Fruit fly (Drosophila melanogaster): ENCODE data around the gene CG15172.

Gene CG15172

DNA sequence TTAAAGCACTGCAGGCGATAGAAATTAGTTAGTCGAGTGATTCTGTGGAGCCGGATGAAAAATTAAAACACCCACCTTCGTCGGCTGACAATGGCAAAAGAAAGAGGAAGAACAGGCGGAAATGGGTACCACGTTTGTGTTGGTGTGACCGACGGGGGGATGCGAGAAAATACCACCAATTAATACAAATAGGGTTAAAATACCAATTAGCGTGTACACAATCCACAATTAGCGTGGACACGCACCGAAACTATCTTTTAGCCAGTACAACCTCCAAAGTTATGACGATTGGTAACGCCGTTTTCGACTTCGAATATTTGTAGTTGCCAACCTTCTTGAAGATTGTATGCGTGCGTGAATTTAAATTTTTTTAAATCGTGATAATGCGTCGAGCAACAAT, 13.1 kb upstream of the CG15172 start, which contains the start of gene RpL30 (continued):
- peak; percentile 95 for TF ChIP-seq Meics (GFP tag; optimal IDR thresholded peaks at IDR 0.05)
- peak; percentile 98 for TF ChIP-seq lab (GFP tag; optimal IDR thresholded peaks at IDR 0.05)
- peak; percentile 87 for TF ChIP-seq CG6254 (GFP tag; optimal IDR thresholded peaks at IDR 0.05)
- no peak for TF ChIP-seq Lpt (GFP tag; optimal IDR thresholded peaks at IDR 0.05)
- peak; percentile 62 for TF ChIP-seq ind (GFP tag; optimal IDR thresholded peaks at IDR 0.05)
- peak; percentile 43 for TF ChIP-seq wor (GFP tag; IDR thresholded peaks at IDR 0.05)
- TF ChIP-seq CG5245 (GFP tag; optimal IDR thresholded peaks at IDR 0.05): peak; percentile 80
- TF ChIP-seq CG30020 (tag; optimal IDR thresholded peaks at IDR 0.05): peak; percentile 60
- peak; percentile 77 for TF ChIP-seq slou (GFP tag; optimal IDR thresholded peaks at IDR 0.05)
- TF ChIP-seq CG3838 (GFP tag; optimal IDR thresholded peaks at IDR 0.05): peak; percentile 64
- peak; percentile 80 for TF ChIP-seq Awh (GFP tag; IDR thresholded peaks at IDR 0.05)
- TF ChIP-seq ssp (GFP tag; IDR thresholded peaks at IDR 0.05): peak; percentile 76
- peak; percentile 87 for TF ChIP-seq CG2712 (tag; optimal IDR thresholded peaks at IDR 0.05)
- peak; percentile 93 for TF ChIP-seq pb (GFP tag; optimal IDR thresholded peaks at IDR 0.05)
- TF ChIP-seq CG4360 (GFP tag; IDR thresholded peaks at IDR 0.05): peak; percentile 70
- TF ChIP-seq Ravus (GFP tag; IDR thresholded peaks at IDR 0.05): no peak
- 0 out of 2 replicates have a peak, but pooled peaks have one; percentile 52 for TF ChIP-seq CkIIα-i1 (GFP tag; IDR thresholded peaks at IDR 0.05)
- TF ChIP-seq bowl (GFP tag; IDR thresholded peaks at IDR 0.05): peak; percentile 71
- peak; percentile 81 for TF ChIP-seq CG11247 (GFP tag; IDR thresholded peaks at IDR 0.05)
- peak; percentile 52; the same call in 1 of the 2 replicates for TF ChIP-seq CG4404 (GFP tag; IDR thresholded peaks at IDR 0.05)
- TF ChIP-seq Atf6 (GFP tag; IDR thresholded peaks at IDR 0.05): peak; percentile 91
- peak; percentile 97 for TF ChIP-seq sens (GFP tag)
- TF ChIP-seq nom (GFP tag; optimal IDR thresholded peaks at IDR 0.05): peak; percentile 95
- peak; percentile 99 for TF ChIP-seq Hmr (GFP tag; optimal IDR thresholded peaks at IDR 0.05)
- TF ChIP-seq dan (GFP tag; IDR thresholded peaks at IDR 0.05): no peak
- TF ChIP-seq CG13287 (GFP tag; IDR thresholded peaks at IDR 0.05; ENCODE audit: partially characterized antibody): peak; percentile 82
- peak; percentile 95 for TF ChIP-seq Dp (GFP tag; optimal IDR thresholded peaks at IDR 0.05)
- TF ChIP-seq insv (GFP tag; optimal IDR thresholded peaks at IDR 0.05): peak in 1 of 2 experiments; percentile 84
- no peak for TF ChIP-seq tna (GFP tag; IDR thresholded peaks at IDR 0.05; ENCODE audit: partially characterized antibody)
- peak; percentile 70 for TF ChIP-seq CG13424 (tag; optimal IDR thresholded peaks at IDR 0.05)
- peak; percentile 92 for TF ChIP-seq schlank (tag; optimal IDR thresholded peaks at IDR 0.05)
- peak; percentile 88 for TF ChIP-seq nmo (GFP tag; optimal IDR thresholded peaks at IDR 0.05)
- peak; percentile 79 for TF ChIP-seq lilli (GFP tag; optimal IDR thresholded peaks at IDR 0.05)
- TF ChIP-seq Nf-YC (tag; optimal IDR thresholded peaks at IDR 0.05): peak; percentile 73
- peak; percentile 87 for TF ChIP-seq shn (GFP tag; optimal IDR thresholded peaks at IDR 0.05)
- no peak for TF ChIP-seq jigr1 (GFP tag; IDR thresholded peaks at IDR 0.05)
- peak; percentile 91 for TF ChIP-seq ftz-f1 (GFP tag; optimal IDR thresholded peaks at IDR 0.05)
- TF ChIP-seq CG12155 (GFP tag; optimal IDR thresholded peaks at IDR 0.05): peak; percentile 68
- TF ChIP-seq klu (GFP tag; IDR thresholded peaks at IDR 0.05): no peak; the same call in 1 of the 2 replicates
- TF ChIP-seq Bdp1 (GFP tag; optimal IDR thresholded peaks at IDR 0.05): peak; percentile 75
- TF ChIP-seq gfzf (GFP tag; optimal IDR thresholded peaks at IDR 0.05): peak; percentile 100
- TF ChIP-seq Stat92E (GFP tag; optimal IDR thresholded peaks at IDR 0.05): peak in 1 of 3 experiments; percentile 90
- peak; percentile 74 for TF ChIP-seq tx (GFP tag; optimal IDR thresholded peaks at IDR 0.05)
- TF ChIP-seq CG7372 (GFP tag; IDR thresholded peaks at IDR 0.05): peak; percentile 43; the same call in 1 of the 2 replicates
- peak; percentile 92 for TF ChIP-seq so (GFP tag; IDR thresholded peaks at IDR 0.05)
- TF ChIP-seq Lhr (GFP tag; optimal IDR thresholded peaks at IDR 0.05): peak; percentile 99
- peak; percentile 80 for TF ChIP-seq grau (tag; optimal IDR thresholded peaks at IDR 0.05)
- peak; percentile 93 for TF ChIP-seq Side (GFP tag; optimal IDR thresholded peaks at IDR 0.05)
- peak; percentile 21 for TF ChIP-seq Ssrp (tag; optimal IDR thresholded peaks at IDR 0.05)
- TF ChIP-seq PHDP (tag; optimal IDR thresholded peaks at IDR 0.05): peak; percentile 92
- TF ChIP-seq CG13624 (GFP tag; optimal IDR thresholded peaks at IDR 0.05): peak; percentile 95
